Worm (Caenorhabditis elegans) whole organism, L1 larva: ENCODE results near the gene T28D6.6.

Experiments used
- ama-1 ChIP-seq: fragments of 150-350 bp; optimal IDR thresholded peaks from 2 replicates; lab custom pipeline; 2014
- fos-1 ChIP-seq: fragments of 150-350 bp; optimal IDR thresholded peaks from 2 replicates; lab custom pipeline; 2014; ENCODE audit warnings: missing biosample characterization, missing genetic modification characterization
- hlh-17 ChIP-seq: fragments of 200-800 bp; sonication (Bioruptor generic); optimal IDR thresholded peaks from 2 replicates; lab custom pipeline; 2018; ENCODE audit warnings: missing genetic modification characterization, mild to moderate bottlenecking, missing compliant biosample characterization, moderate library complexity, borderline replicate concordance
- lin-15B ChIP-seq: fragments of 150-350 bp; sonication (generic microtip); optimal IDR thresholded peaks from 3 replicates; lab custom pipeline; 2014; ENCODE audit warnings: missing biosample characterization, missing genetic modification characterization
- mdl-1 ChIP-seq, 2 experiments: fragments of 150-350 bp; optimal IDR thresholded peaks; 2 replicates each; lab custom pipeline; 2014 to 2017; ENCODE audit warnings: missing biosample characterization in 2 of 2, missing genetic modification characterization in 2 of 2, inconsistent platforms in 1 of 2
- mep-1 ChIP-seq: fragments of 150-350 bp; optimal IDR thresholded peaks from 2 replicates; lab custom pipeline; 2014; ENCODE audit warnings: missing biosample characterization, missing genetic modification characterization
- nhr-77 ChIP-seq: fragments of 150-350 bp; optimal IDR thresholded peaks from 2 replicates; lab custom pipeline; 2014; ENCODE audit warnings: missing biosample characterization, missing genetic modification characterization
- sptf-1 ChIP-seq: fragments of 150-350 bp; optimal IDR thresholded peaks from 2 replicates; lab custom pipeline; 2014; ENCODE audit warnings: missing biosample characterization, missing genetic modification characterization

DNA sequence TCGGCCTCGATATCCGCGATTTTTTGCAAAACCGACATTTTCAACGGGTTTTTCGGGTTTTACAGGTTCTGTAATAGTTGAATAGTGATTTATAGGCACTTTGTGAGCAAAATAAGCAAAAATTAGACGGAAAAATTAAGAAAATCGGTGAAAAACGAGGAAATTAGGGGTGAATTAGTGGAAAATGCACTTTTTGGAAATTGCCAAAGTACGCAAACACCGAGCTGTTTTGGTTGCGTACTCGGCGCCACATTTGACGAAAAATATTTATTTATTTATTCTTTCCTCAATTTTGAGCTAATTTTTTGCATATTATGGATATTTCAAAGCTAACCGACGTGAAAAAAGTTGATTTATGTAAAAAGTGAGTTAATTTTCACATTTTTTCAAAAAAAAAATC is at the start of gene T28D6.6, which contains the start of gene pen-2:
- no peak for TF ChIP-seq sptf-1 (tag; lab: Kevin White, UChicago)
- no peak for TF ChIP-seq nhr-77 (tag; lab: Kevin White, UChicago)
- TF ChIP-seq fos-1 (tag; lab: Kevin White, UChicago): no peak
- no peak for TF ChIP-seq mdl-1 (tag; optimal IDR thresholded peaks at IDR 0.05; lab: Kevin White, UChicago)
- no peak for TF ChIP-seq lin-15B (tag; lab: Kevin White, UChicago)
- no peak for TF ChIP-seq mep-1 (tag; lab: Kevin White, UChicago)
- no peak for TF ChIP-seq hlh-17 (GFP tag; lab: Kevin White, UChicago)
- no peak for TF ChIP-seq ama-1 (lab: Kevin White, UChicago)
